Fruit fly (Drosophila melanogaster): ENCODE measurements around the gene CG2260.

Gene CG2260

dm6 chrX:8120939-8121338 is at the start of gene CG2260:
CG2260 (minus strand) TSS chrX:8121147.
- TF ChIP-seq insv (optimal IDR thresholded peaks at IDR 0.05) = no peak
- no peak for TF ChIP-seq h (optimal IDR thresholded peaks at IDR 0.05)
- TF ChIP-seq Myc (optimal IDR thresholded peaks at IDR 0.05) = no peak
- no peak for TF ChIP-seq Sin3A (optimal IDR thresholded peaks at IDR 0.05)
- TF ChIP-seq ttk (optimal IDR thresholded peaks at IDR 0.05) = no peak
- TF ChIP-seq psq (optimal IDR thresholded peaks at IDR 0.05) = no peak

DNA sequence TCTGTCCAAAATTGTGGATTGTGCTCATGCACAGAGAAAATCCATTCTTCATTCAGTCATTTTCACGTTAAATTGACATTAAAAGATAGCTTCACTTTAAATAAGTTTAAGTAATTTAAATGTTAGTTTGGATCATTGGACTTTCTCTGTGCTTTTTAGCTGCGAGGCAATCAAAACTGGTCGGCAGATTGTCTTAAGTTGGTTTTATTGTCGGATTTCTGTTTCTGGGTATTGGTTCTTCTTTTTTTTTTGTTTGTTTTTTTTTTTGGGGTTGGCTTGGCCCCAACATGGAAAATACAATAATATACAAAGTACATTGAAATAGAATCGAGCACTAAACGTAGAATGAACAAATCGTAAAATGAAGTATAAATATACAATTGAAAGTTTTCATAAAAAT is 49.2 kb upstream of the CG2260 start, which contains the start of gene CG2278:
Gene CG2278 (minus strand): TSS at position 101 of the 400 bp plus-strand sequence.
- no peak for TF ChIP-seq insv (optimal IDR thresholded peaks at IDR 0.05)
- no peak for TF ChIP-seq Sin3A (optimal IDR thresholded peaks at IDR 0.05)
- TF ChIP-seq ttk (optimal IDR thresholded peaks at IDR 0.05) = no peak
- no peak for TF ChIP-seq Myc (optimal IDR thresholded peaks at IDR 0.05)
- no peak for TF ChIP-seq h (optimal IDR thresholded peaks at IDR 0.05)
- TF ChIP-seq psq (optimal IDR thresholded peaks at IDR 0.05) = no peak

DNA sequence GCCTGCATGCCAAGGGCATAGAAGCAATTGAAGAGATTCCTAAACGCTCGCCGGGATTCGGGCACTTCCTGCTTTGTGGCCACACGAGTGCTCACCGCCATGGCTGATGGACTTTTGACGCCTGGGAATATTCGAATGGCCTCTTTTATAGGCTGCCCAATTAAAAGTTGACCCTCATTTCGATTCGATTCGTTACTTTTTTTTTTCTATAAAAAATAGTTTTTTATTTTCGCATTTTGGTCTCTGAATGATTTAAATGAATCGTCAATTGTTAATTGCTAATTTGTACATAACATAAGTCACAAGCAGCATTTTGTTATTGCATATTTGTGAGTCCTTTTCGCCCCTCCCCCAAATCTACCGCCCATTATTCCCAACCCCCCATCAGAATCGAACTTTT is 44.7 kb upstream of the CG2260 start, which contains the start of gene Or7a:
Gene Or7a (minus strand): TSS at position 101 of the 400 bp plus-strand sequence.
- TF ChIP-seq insv (optimal IDR thresholded peaks at IDR 0.05) (no peak), Myc (optimal IDR thresholded peaks at IDR 0.05) (no peak), psq (optimal IDR thresholded peaks at IDR 0.05) (no peak), Sin3A (optimal IDR thresholded peaks at IDR 0.05) (no peak), ttk (optimal IDR thresholded peaks at IDR 0.05) (no peak), h (optimal IDR thresholded peaks at IDR 0.05) (no peak)

DNA sequence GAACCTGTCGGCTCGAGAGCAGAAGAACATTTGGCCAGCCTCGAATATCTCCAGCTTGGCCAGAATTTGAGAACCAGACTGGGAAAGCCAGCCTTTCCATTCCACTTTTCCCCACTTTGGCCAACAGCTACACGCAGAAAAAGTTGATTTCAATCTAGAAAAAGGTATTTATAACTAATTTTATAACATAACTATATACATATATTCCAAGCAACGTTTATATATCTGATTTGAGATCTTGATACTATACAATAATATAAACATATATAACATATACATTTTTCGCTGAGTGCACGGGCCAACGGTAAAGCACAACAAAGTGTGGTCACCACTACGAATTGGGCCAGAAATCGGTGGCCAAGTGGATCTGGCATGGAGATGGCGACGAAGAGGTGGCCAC is 42.5 kb upstream of the CG2260 start:
- no peak for TF ChIP-seq psq (optimal IDR thresholded peaks at IDR 0.05)
- no peak for TF ChIP-seq Myc (optimal IDR thresholded peaks at IDR 0.05)
- TF ChIP-seq Sin3A (optimal IDR thresholded peaks at IDR 0.05) = no peak
- TF ChIP-seq h (optimal IDR thresholded peaks at IDR 0.05) = no peak
- no peak for TF ChIP-seq insv (optimal IDR thresholded peaks at IDR 0.05)
- TF ChIP-seq ttk (optimal IDR thresholded peaks at IDR 0.05) = no peak

dm6 chrX:8162692-8163091 is 41.7 kb upstream of the CG2260 start, which contains the start of gene CG10761:
CG10761 (minus strand) TSS chrX:8162792.
- TF ChIP-seq Myc (optimal IDR thresholded peaks at IDR 0.05) (no peak), insv (optimal IDR thresholded peaks at IDR 0.05) (no peak), psq (optimal IDR thresholded peaks at IDR 0.05) (no peak), ttk (optimal IDR thresholded peaks at IDR 0.05) (no peak), Sin3A (optimal IDR thresholded peaks at IDR 0.05) (no peak), h (optimal IDR thresholded peaks at IDR 0.05) (no peak)

DNA sequence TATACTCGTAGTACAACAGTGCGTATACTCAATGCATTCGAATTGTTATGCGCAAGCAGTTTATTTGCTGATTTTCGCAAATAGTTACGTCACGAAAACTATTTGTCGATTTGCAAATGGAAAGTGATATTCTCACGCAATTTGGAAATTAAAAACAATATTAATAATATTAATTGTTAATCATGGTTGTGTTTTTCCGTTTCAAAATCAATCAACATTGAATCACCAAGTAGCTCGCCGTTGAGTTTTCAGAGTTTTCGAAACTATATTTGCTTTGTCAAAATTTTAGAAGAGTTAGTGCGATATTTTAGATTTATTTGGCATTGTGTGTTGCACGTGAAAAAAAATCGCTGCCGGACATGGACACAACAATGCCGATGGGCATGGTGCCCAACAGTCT is 38.8 kb upstream of the CG2260 start, which contains the start of gene CG15337:
Gene CG15337 (plus strand): TSS at position 301 of the 400 bp plus-strand sequence.
- no peak for TF ChIP-seq Sin3A (optimal IDR thresholded peaks at IDR 0.05)
- no peak for TF ChIP-seq h (optimal IDR thresholded peaks at IDR 0.05)
- no peak for TF ChIP-seq Myc (optimal IDR thresholded peaks at IDR 0.05)
- no peak for TF ChIP-seq psq (optimal IDR thresholded peaks at IDR 0.05)
- TF ChIP-seq insv (optimal IDR thresholded peaks at IDR 0.05) = no peak
- TF ChIP-seq ttk (optimal IDR thresholded peaks at IDR 0.05) = no peak

DNA sequence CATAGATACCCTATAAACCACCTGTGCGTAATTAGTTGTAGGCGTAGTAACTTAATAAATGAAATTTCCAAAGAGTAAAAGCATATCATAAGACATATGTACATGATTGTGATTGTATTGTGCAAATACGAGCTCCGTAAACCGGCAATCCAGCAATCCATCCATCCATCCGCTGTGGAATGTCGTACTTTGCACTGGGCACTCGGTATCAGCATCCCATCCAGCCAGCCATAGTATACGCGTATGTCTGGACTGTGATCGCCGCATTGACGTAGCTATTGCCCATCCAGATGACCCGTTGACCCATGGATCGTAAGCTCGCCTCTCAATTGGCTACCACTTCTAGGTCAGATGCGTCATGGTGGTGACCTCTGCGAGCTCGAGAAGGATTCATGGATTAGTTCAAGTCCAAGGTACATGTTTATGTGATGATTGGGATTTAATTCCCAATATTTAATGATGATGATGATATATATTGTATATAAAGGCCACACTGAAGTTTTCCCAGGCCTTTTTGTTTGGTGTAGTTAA is 38.1 kb upstream of the CG2260 start:
- TF ChIP-seq psq (optimal IDR thresholded peaks at IDR 0.05) (no peak), h (optimal IDR thresholded peaks at IDR 0.05) (no peak), Myc (optimal IDR thresholded peaks at IDR 0.05) (no peak), insv (optimal IDR thresholded peaks at IDR 0.05) (no peak), ttk (optimal IDR thresholded peaks at IDR 0.05) (no peak), Sin3A (optimal IDR thresholded peaks at IDR 0.05) (no peak)

dm6 chrX:8157294-8157693 is 36.3 kb upstream of the CG2260 start, which contains the start of the genes Traf6 and GIIIspla2:
Traf6 (minus strand) TSS chrX:8157386.
GIIIspla2 (plus strand) TSS chrX:8157628.
- TF ChIP-seq Myc (optimal IDR thresholded peaks at IDR 0.05) (no peak), psq (optimal IDR thresholded peaks at IDR 0.05) (no peak), insv (optimal IDR thresholded peaks at IDR 0.05) (no peak), Sin3A (optimal IDR thresholded peaks at IDR 0.05) (no peak), h (optimal IDR thresholded peaks at IDR 0.05) (no peak), ttk (optimal IDR thresholded peaks at IDR 0.05) (no peak)

dm6 chrX:8152718-8153117 is 31.8 kb upstream of the CG2260 start, which contains the start of gene CG18262:
CG18262 (plus strand) TSS chrX:8152948.
- no peak for TF ChIP-seq psq (optimal IDR thresholded peaks at IDR 0.05)
- TF ChIP-seq Myc (optimal IDR thresholded peaks at IDR 0.05) = no peak
- TF ChIP-seq insv (optimal IDR thresholded peaks at IDR 0.05) = no peak
- TF ChIP-seq h (optimal IDR thresholded peaks at IDR 0.05) = no peak
- no peak for TF ChIP-seq ttk (optimal IDR thresholded peaks at IDR 0.05)
- TF ChIP-seq Sin3A (optimal IDR thresholded peaks at IDR 0.05) = no peak

DNA sequence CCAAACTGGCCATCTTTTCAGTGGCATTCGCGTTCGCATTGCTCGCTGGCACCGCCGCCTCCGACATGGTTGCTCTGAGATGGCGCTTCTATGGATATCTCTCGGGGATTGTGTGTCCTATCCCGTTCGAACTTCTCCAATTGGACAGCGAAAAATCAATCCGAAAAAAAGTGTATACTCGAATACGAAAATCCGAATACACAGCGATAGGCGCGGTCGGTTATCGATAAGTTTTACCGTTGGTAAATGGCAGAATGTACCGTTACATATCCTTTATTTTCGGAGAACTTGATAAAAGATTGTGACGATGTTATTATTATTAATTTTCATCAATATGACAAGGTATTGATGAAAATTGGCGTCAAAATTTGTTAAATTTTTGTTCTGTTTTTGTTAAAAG is 31.1 kb upstream of the CG2260 start, which contains the start of gene Gbeta5:
Gene Gbeta5 (minus strand): TSS at position 199 of the 400 bp plus-strand sequence.
- TF ChIP-seq ttk (optimal IDR thresholded peaks at IDR 0.05) (no peak), psq (optimal IDR thresholded peaks at IDR 0.05) (no peak), h (optimal IDR thresholded peaks at IDR 0.05) (no peak), insv (optimal IDR thresholded peaks at IDR 0.05) (no peak), Sin3A (optimal IDR thresholded peaks at IDR 0.05) (no peak), Myc (optimal IDR thresholded peaks at IDR 0.05) (no peak)

DNA sequence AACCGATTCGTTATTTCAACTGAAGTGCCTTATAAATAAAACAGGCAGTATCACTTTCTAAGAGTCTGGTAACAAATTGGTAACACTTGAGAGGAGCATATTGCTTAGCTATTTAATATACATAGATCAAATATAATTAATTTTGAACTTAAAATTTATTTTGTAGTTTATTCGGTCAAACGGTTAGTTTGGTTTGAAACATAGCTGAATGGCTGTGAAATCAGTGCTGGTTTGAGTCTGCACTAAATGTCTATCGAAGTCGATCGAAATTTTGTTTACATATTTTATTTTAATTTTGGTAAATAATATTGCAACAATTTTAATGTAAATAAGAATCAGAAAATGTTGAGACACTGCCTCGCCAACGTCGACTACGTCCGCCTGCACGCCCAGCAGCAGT is 27.6 kb upstream of the CG2260 start, which contains the start of gene CG10959:
Gene CG10959 (plus strand): TSS at position 228 of the 400 bp plus-strand sequence.
- TF ChIP-seq h (optimal IDR thresholded peaks at IDR 0.05) (no peak), Sin3A (optimal IDR thresholded peaks at IDR 0.05) (no peak), ttk (optimal IDR thresholded peaks at IDR 0.05) (no peak), psq (optimal IDR thresholded peaks at IDR 0.05) (no peak), Myc (optimal IDR thresholded peaks at IDR 0.05) (no peak), insv (optimal IDR thresholded peaks at IDR 0.05) (no peak)

- TF ChIP-seq Myc (optimal IDR thresholded peaks at IDR 0.05) (no peak), Sin3A (optimal IDR thresholded peaks at IDR 0.05) (no peak), psq (optimal IDR thresholded peaks at IDR 0.05) (no peak), insv (optimal IDR thresholded peaks at IDR 0.05) (no peak), ttk (optimal IDR thresholded peaks at IDR 0.05) (no peak), h (optimal IDR thresholded peaks at IDR 0.05) (no peak)
These were observed 26.7 kb upstream of the CG2260 start, which contains the start of gene CG15336 for dm6 chrX:8147649-8148048. CG15336 (plus strand) TSS chrX:8147949.

Measured in Kc167 (cell line).